Fruit fly (Drosophila melanogaster): Measurements from ENCODE around the gene Gasp.

Gene Gasp

DNA sequence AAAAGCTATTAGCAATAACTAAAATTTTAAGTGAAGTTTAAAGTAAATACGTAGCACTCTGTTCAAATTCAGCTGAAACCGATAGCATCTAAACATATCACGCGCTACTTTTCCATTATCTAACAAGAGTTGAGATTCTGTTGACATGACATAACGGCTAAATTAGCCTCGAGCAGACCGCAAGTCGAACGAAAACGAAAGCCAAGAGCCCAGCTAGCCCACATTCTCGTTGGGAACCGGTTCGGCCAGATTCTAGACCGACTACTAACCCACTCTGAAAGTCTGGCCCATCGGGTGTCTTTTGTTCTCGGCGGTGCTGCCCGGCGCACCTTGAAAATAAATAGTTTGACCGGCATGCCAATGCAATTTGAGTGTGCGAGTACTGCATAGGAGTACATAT, 3.6 kb downstream of the Gasp start:
- TF ChIP-seq CG14711 (tag; optimal IDR thresholded peaks at IDR 0.05), result no peak
- TF ChIP-seq toe (GFP tag; optimal IDR thresholded peaks at IDR 0.05), result no peak
- no peak for TF ChIP-seq kay (GFP tag; ENCODE audit: borderline replicate concordance)
- no peak for TF ChIP-seq CG1620 (GFP tag; optimal IDR thresholded peaks at IDR 0.05)
- no peak for TF ChIP-seq CG12768 (GFP tag; optimal IDR thresholded peaks at IDR 0.05)
- no peak for TF ChIP-seq Crg-1 (GFP tag; optimal IDR thresholded peaks at IDR 0.05)
- no peak for TF ChIP-seq CG7101 (tag; optimal IDR thresholded peaks at IDR 0.05)
- TF ChIP-seq CG33017 (tag; optimal IDR thresholded peaks at IDR 0.05), result no peak
- TF ChIP-seq pad (GFP tag; optimal IDR thresholded peaks at IDR 0.05), result no peak
- TF ChIP-seq cnc (optimal IDR thresholded peaks at IDR 0.05), result no peak
- no peak for TF ChIP-seq tj (GFP tag; optimal IDR thresholded peaks at IDR 0.05)
- TF ChIP-seq Mnt (GFP tag; optimal IDR thresholded peaks at IDR 0.05), result no peak
- no peak for TF ChIP-seq ovo (GFP tag; optimal IDR thresholded peaks at IDR 0.05)
- TF ChIP-seq bab1 (GFP tag; optimal IDR thresholded peaks at IDR 0.05), result no peak
- TF ChIP-seq Hr96 (GFP tag; optimal IDR thresholded peaks at IDR 0.05), result no peak

DNA sequence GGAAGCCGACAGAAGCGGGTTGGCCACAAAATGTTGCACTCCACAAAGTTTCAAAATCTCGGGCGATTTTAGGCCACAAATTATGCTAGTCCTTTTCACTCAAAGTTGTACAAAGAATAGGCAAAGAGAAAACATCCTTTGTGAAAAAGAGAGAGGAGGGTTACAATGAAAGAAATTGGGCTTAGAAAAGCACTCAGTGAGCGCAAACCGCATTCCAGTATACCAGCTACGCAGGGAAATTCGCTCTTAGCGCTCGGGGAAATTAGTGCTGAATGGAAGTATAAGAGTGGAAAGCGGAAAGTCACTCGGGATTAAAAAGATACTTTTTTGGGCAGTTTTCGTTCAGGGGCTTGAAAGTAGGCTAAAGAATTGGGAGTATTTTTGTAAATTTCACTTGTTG, 18.6 kb downstream of the Gasp start:
- TF ChIP-seq CG33017 (tag; optimal IDR thresholded peaks at IDR 0.05) (no peak), ovo (GFP tag; optimal IDR thresholded peaks at IDR 0.05) (no peak), kay (GFP tag; ENCODE audit: borderline replicate concordance) (no peak), tj (GFP tag; optimal IDR thresholded peaks at IDR 0.05) (no peak), CG5204 (GFP tag; optimal IDR thresholded peaks at IDR 0.05) (no peak), Crg-1 (GFP tag; optimal IDR thresholded peaks at IDR 0.05) (no peak), toe (GFP tag; optimal IDR thresholded peaks at IDR 0.05) (no peak), pad (GFP tag; optimal IDR thresholded peaks at IDR 0.05) (no peak), cnc (optimal IDR thresholded peaks at IDR 0.05) (no peak), bab1 (GFP tag; optimal IDR thresholded peaks at IDR 0.05) (no peak), CG11617 (GFP tag; optimal IDR thresholded peaks at IDR 0.05) (no peak), CG1620 (GFP tag; optimal IDR thresholded peaks at IDR 0.05) (no peak), Clk (GFP tag; optimal IDR thresholded peaks at IDR 0.05) (no peak), Mnt (GFP tag; optimal IDR thresholded peaks at IDR 0.05) (no peak), Hr96 (GFP tag; optimal IDR thresholded peaks at IDR 0.05) (no peak), cic (GFP tag; optimal IDR thresholded peaks at IDR 0.05) (no peak), CG7101 (tag; optimal IDR thresholded peaks at IDR 0.05) (no peak)

DNA sequence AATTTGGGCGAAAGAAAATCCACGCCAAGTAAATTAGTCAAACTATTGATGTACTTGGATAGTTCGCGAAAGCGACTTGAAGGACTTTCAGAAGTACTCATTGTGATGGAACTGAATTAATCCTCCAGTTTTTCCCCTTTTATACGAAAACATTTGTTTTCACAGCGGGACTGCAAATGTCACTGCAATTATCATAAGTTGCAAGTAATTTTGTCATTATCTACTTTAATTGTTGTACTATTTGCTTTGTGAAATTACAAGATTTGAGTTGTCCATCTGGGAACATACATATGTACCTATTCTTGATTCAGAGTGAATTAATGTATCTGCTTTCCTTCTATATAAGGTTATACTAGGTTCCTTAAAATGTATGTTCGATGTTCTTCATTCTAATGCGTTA, 22.5 kb downstream of the Gasp start, which contains the start of gene Or83c:
Gene Or83c, minus strand, starts transcription at position 101 of the 400 bp plus-strand sequence.
- TF ChIP-seq pad (GFP tag; optimal IDR thresholded peaks at IDR 0.05), result no peak
- no peak for TF ChIP-seq cic (GFP tag; optimal IDR thresholded peaks at IDR 0.05)
- no peak for TF ChIP-seq tj (GFP tag; optimal IDR thresholded peaks at IDR 0.05)
- no peak for TF ChIP-seq Mnt (GFP tag; optimal IDR thresholded peaks at IDR 0.05)
- TF ChIP-seq bab1 (GFP tag; optimal IDR thresholded peaks at IDR 0.05), result no peak
- TF ChIP-seq CG7045 (GFP tag; optimal IDR thresholded peaks at IDR 0.05), result no peak
- TF ChIP-seq kay (GFP tag; ENCODE audit: borderline replicate concordance), result no peak
- no peak for TF ChIP-seq cnc (optimal IDR thresholded peaks at IDR 0.05)
- TF ChIP-seq CG12768 (GFP tag; optimal IDR thresholded peaks at IDR 0.05), result no peak
- TF ChIP-seq toe (GFP tag; optimal IDR thresholded peaks at IDR 0.05), result no peak
- TF ChIP-seq Clk (GFP tag; optimal IDR thresholded peaks at IDR 0.05), result no peak

- TF ChIP-seq tj (GFP tag; optimal IDR thresholded peaks at IDR 0.05) (no peak), cnc (optimal IDR thresholded peaks at IDR 0.05) (no peak), CG7045 (GFP tag; optimal IDR thresholded peaks at IDR 0.05) (no peak), CG33017 (tag; optimal IDR thresholded peaks at IDR 0.05) (no peak), pad (GFP tag; optimal IDR thresholded peaks at IDR 0.05) (no peak), Hr96 (GFP tag; optimal IDR thresholded peaks at IDR 0.05) (no peak), CG7101 (tag; optimal IDR thresholded peaks at IDR 0.05) (no peak)
Observed at dm6 chr3R:6057436-6057835, 43.3 kb downstream of the Gasp start, which contains the start of gene CG15580. Gene CG15580 (minus strand): TSS chr3R:6057536.
